Worm (Caenorhabditis elegans) whole organism, L2 larva: ENCODE measurements around the gene ZK643.6.
A peak's percentile ranks its signal among the peaks of the same experiment; 100 is the strongest.

Experiments
- C34F6.9 ChIP-seq: fragments of 150-350 bp; optimal IDR thresholded peaks from 2 replicates; lab custom pipeline; 2014; ENCODE audit warnings: missing biosample characterization, missing genetic modification characterization
- F13H6.1 ChIP-seq: sonication (generic microtip); optimal IDR thresholded peaks from 2 replicates; lab custom pipeline; 2016; ENCODE audit warnings: missing genetic modification characterization, missing compliant biosample characterization
- Y55F3AM.14 ChIP-seq: fragments of 200-800 bp; sonication (Bioruptor generic); optimal IDR thresholded peaks from 2 replicates; lab custom pipeline; 2018; ENCODE audit warnings: mild to moderate bottlenecking, missing genetic modification characterization, missing compliant biosample characterization
- alr-1 ChIP-seq: fragments of 150-350 bp; optimal IDR thresholded peaks from 2 replicates; lab custom pipeline; 2014; ENCODE audit warnings: missing biosample characterization, missing genetic modification characterization
- aly-2 ChIP-seq: fragments of 150-350 bp; optimal IDR thresholded peaks from 2 replicates; lab custom pipeline; 2014; ENCODE audit warnings: missing biosample characterization, missing genetic modification characterization
- ama-1 ChIP-seq: fragments of 150-350 bp; optimal IDR thresholded peaks from 2 replicates; lab custom pipeline; 2018; ENCODE audit warnings: inconsistent platforms
- blmp-1 ChIP-seq: sonication (generic microtip); optimal IDR thresholded peaks from 2 replicates; lab custom pipeline; 2017; ENCODE audit warnings: missing genetic modification characterization, mild to moderate bottlenecking, missing compliant biosample characterization, antibody characterized with exemption, moderate library complexity; ENCODE audit not compliant: insufficient read depth
- ceh-16 ChIP-seq: fragments of 150-350 bp; optimal IDR thresholded peaks from 2 replicates; lab custom pipeline; 2014; ENCODE audit warnings: missing biosample characterization, missing genetic modification characterization
- ceh-82 ChIP-seq: fragments of 150-350 bp; optimal IDR thresholded peaks from 2 replicates; lab custom pipeline; 2014; ENCODE audit warnings: missing biosample characterization, missing genetic modification characterization
- crh-2 ChIP-seq: sonication (generic microtip); optimal IDR thresholded peaks from 2 replicates; lab custom pipeline; 2017; ENCODE audit warnings: missing biosample characterization, missing genetic modification characterization
- dmd-4 ChIP-seq: sonication (generic microtip); optimal IDR thresholded peaks from 2 replicates; lab custom pipeline; 2017; ENCODE audit warnings: missing biosample characterization, missing genetic modification characterization
- egl-27 ChIP-seq: sonication (generic microtip); optimal IDR thresholded peaks from 3 replicates; lab custom pipeline; 2017; ENCODE audit warnings: missing biosample characterization, missing genetic modification reagents, missing genetic modification characterization
- elt-1 ChIP-seq: fragments of 150-350 bp; optimal IDR thresholded peaks from 2 replicates; lab custom pipeline; 2014; ENCODE audit warnings: missing biosample characterization, missing genetic modification characterization
- elt-3 ChIP-seq: sonication (generic microtip); optimal IDR thresholded peaks from 2 replicates; lab custom pipeline; 2017; ENCODE audit warnings: missing biosample characterization, missing genetic modification characterization
- fos-1 ChIP-seq: fragments of 150-350 bp; optimal IDR thresholded peaks from 2 replicates; lab custom pipeline; 2014; ENCODE audit warnings: missing biosample characterization, missing genetic modification characterization
- gmeb-1 ChIP-seq: fragments of 150-350 bp; optimal IDR thresholded peaks from 2 replicates; lab custom pipeline; 2014; ENCODE audit warnings: missing biosample characterization, missing genetic modification characterization
- lin-11 ChIP-seq: fragments of 150-350 bp; sonication (generic microtip); optimal IDR thresholded peaks from 2 replicates; lab custom pipeline; 2014; ENCODE audit warnings: missing biosample characterization, missing genetic modification characterization, inconsistent platforms, mixed read lengths
- lin-13 ChIP-seq: fragments of 150-350 bp; optimal IDR thresholded peaks from 2 replicates; lab custom pipeline; 2014; ENCODE audit warnings: missing biosample characterization, missing genetic modification reagents, missing genetic modification characterization
- lsy-2 ChIP-seq, 2 experiments: fragments of 150-350 bp in 1 of 2; sonication (generic microtip) in 1 of 2; optimal IDR thresholded peaks; 2 replicates each; lab custom pipeline; 2014 to 2017; ENCODE audit warnings: missing biosample characterization in 2 of 2, missing genetic modification characterization in 2 of 2
- mbf-1 ChIP-seq: sonication (generic microtip); optimal IDR thresholded peaks from 2 replicates; lab custom pipeline; 2017; ENCODE audit warnings: missing biosample characterization, missing genetic modification characterization
- mdl-1 ChIP-seq, 2 experiments: fragments of 150-350 bp in 1 of 2; sonication (generic microtip) in 1 of 2; optimal IDR thresholded peaks; 2 replicates each; lab custom pipeline; 2017; ENCODE audit warnings: missing biosample characterization in 2 of 2, missing genetic modification characterization in 2 of 2
- nhr-10 ChIP-seq: sonication (generic microtip); optimal IDR thresholded peaks from 2 replicates; lab custom pipeline; 2017; ENCODE audit warnings: missing biosample characterization, missing genetic modification characterization
- nhr-11 ChIP-seq: fragments of 150-350 bp; optimal IDR thresholded peaks from 2 replicates; lab custom pipeline; 2014; ENCODE audit warnings: missing biosample characterization, missing genetic modification characterization
- nhr-129 ChIP-seq: fragments of 150-350 bp; optimal IDR thresholded peaks from 2 replicates; lab custom pipeline; 2014; ENCODE audit warnings: missing biosample characterization, missing genetic modification characterization
- nhr-21 ChIP-seq: fragments of 150-350 bp; optimal IDR thresholded peaks from 2 replicates; lab custom pipeline; 2014; ENCODE audit warnings: missing biosample characterization, missing genetic modification characterization
- nhr-23 ChIP-seq: fragments of 150-350 bp; optimal IDR thresholded peaks from 2 replicates; lab custom pipeline; 2014; ENCODE audit warnings: missing biosample characterization, missing genetic modification reagents, missing genetic modification characterization
- nhr-237 ChIP-seq: fragments of 150-350 bp; optimal IDR thresholded peaks from 2 replicates; lab custom pipeline; 2014; ENCODE audit warnings: missing biosample characterization, missing genetic modification characterization
- nhr-25 ChIP-seq: fragments of 150-350 bp; sonication (generic microtip); optimal IDR thresholded peaks from 3 replicates; lab custom pipeline; 2014; ENCODE audit warnings: missing biosample characterization, missing genetic modification characterization
- nhr-6 ChIP-seq: fragments of 150-350 bp; optimal IDR thresholded peaks from 2 replicates; lab custom pipeline; 2014; ENCODE audit warnings: missing biosample characterization, missing genetic modification characterization
- nhr-77 ChIP-seq: fragments of 150-350 bp; optimal IDR thresholded peaks from 2 replicates; lab custom pipeline; 2014; ENCODE audit warnings: missing biosample characterization, missing genetic modification characterization
- peb-1 ChIP-seq: fragments of 150-350 bp; optimal IDR thresholded peaks from 2 replicates; lab custom pipeline; 2014; ENCODE audit warnings: missing biosample characterization, missing genetic modification characterization
- sem-4 ChIP-seq: fragments of 150-350 bp; optimal IDR thresholded peaks from 2 replicates; lab custom pipeline; 2014; ENCODE audit warnings: missing biosample characterization, missing genetic modification reagents, missing genetic modification characterization
- sma-3 ChIP-seq: sonication (generic microtip); optimal IDR thresholded peaks from 2 replicates; lab custom pipeline; 2016; ENCODE audit warnings: missing genetic modification reagents, missing genetic modification characterization, missing compliant biosample characterization
- sma-9 ChIP-seq, 2 experiments: fragments of 150-350 bp in 1 of 2; sonication (generic microtip) in 1 of 2; optimal IDR thresholded peaks; 2 replicates each; lab custom pipeline; 2014 to 2016; ENCODE audit warnings: missing genetic modification characterization in 2 of 2, mild to moderate bottlenecking in 1 of 2, missing biosample characterization in 1 of 2, missing compliant biosample characterization in 1 of 2, missing genetic modification reagents in 1 of 2, moderate library complexity in 1 of 2
- snpc-4 ChIP-seq: fragments of 150-350 bp; optimal IDR thresholded peaks from 2 replicates; lab custom pipeline; 2014; ENCODE audit warnings: missing biosample characterization, missing genetic modification characterization
- unc-39 ChIP-seq: fragments of 150-350 bp; optimal IDR thresholded peaks from 2 replicates; lab custom pipeline; 2014; ENCODE audit warnings: missing biosample characterization, missing genetic modification characterization
- unc-55 ChIP-seq: fragments of 150-350 bp; sonication (generic microtip); optimal IDR thresholded peaks from 3 replicates; lab custom pipeline; 2014; ENCODE audit warnings: missing biosample characterization, missing genetic modification reagents, missing genetic modification characterization
- unc-62 ChIP-seq: fragments of 150-350 bp; optimal IDR thresholded peaks from 2 replicates; lab custom pipeline; 2014; ENCODE audit warnings: missing biosample characterization, missing genetic modification reagents, missing genetic modification characterization
- zag-1 ChIP-seq: fragments of 150-350 bp; optimal IDR thresholded peaks from 2 replicates; lab custom pipeline; 2014; ENCODE audit warnings: missing biosample characterization, missing genetic modification characterization
- ztf-1 ChIP-seq: fragments of 200-800 bp; sonication (Bioruptor generic); conservative IDR thresholded peaks from 2 replicates; pipeline ENCODE4 v1.3.6; 2022; ENCODE audit warnings: missing genetic modification characterization, missing compliant biosample characterization
- ztf-11 ChIP-seq: sonication (generic microtip); optimal IDR thresholded peaks from 2 replicates; lab custom pipeline; 2017; ENCODE audit warnings: missing biosample characterization, missing genetic modification characterization
- ztf-4 ChIP-seq: fragments of 150-350 bp; optimal IDR thresholded peaks from 2 replicates; lab custom pipeline; 2014; ENCODE audit warnings: missing biosample characterization, missing genetic modification characterization

Gene ZK643.6

ce11 chrIII:8955536-8955935, 5.0 kb downstream of the ZK643.6 start:
- TF ChIP-seq ama-1 (lab: Kevin White, UChicago) (no peak), ceh-82 (no peak), nhr-237 (tag; lab: Kevin White, UChicago) (no peak), ceh-16 (no peak), unc-39 (no peak), elt-1 (no peak), unc-62 (GFP tag; lab: Kevin White, UChicago) (no peak), nhr-21 (tag; lab: Kevin White, UChicago) (no peak), ztf-4 (tag; lab: Kevin White, UChicago) (no peak), zag-1 (tag; lab: Kevin White, UChicago) (no peak)

- TF ChIP-seq ztf-11 (tag; lab: Kevin White, UChicago) (no peak), mdl-1 (tag; optimal IDR thresholded peaks at IDR 0.05; lab: Kevin White, UChicago) (no peak), elt-1 (no peak), unc-55 (GFP tag; lab: Kevin White, UChicago) (no peak), nhr-11 (no peak), peb-1 (tag; lab: Kevin White, UChicago) (no peak), ceh-16 (no peak), unc-62 (GFP tag; lab: Kevin White, UChicago) (no peak), sma-3 (GFP tag; lab: Kevin White, UChicago) (no peak), gmeb-1 (tag; lab: Kevin White, UChicago) (no peak), elt-3 (tag; lab: Kevin White, UChicago) (no peak), lin-13 (GFP tag; lab: Kevin White, UChicago) (no peak), nhr-10 (tag; lab: Kevin White, UChicago) (no peak), ztf-1 (GFP tag; lab: Robert Waterston, UW) (no peak), ztf-4 (tag; lab: Kevin White, UChicago) (no peak), lin-11 (no peak), alr-1 (tag; lab: Kevin White, UChicago) (no peak), zag-1 (tag; lab: Kevin White, UChicago) (no peak), lsy-2 (tag; optimal IDR thresholded peaks at IDR 0.05; lab: Kevin White, UChicago) (no peak), blmp-1 (tag; lab: Kevin White, UChicago) (no peak)
Measured at ce11 chrIII:8949147-8949546, 11.4 kb downstream of the ZK643.6 start.

- TF ChIP-seq fos-1 (tag; lab: Kevin White, UChicago) = no peak
- TF ChIP-seq peb-1 (tag; lab: Kevin White, UChicago) = no peak
- TF ChIP-seq sma-9 (GFP tag; optimal IDR thresholded peaks at IDR 0.05; lab: Kevin White, UChicago) = no peak
- TF ChIP-seq sma-9 (tag; optimal IDR thresholded peaks at IDR 0.05; lab: Kevin White, UChicago) = no peak
Measured at ce11 chrIII:8946285-8946684, 14.3 kb downstream of the ZK643.6 start.

ce11 chrIII:8944357-8944756, 16.2 kb downstream of the ZK643.6 start, which contains the start of gene dhrr-1:
Gene dhrr-1, plus strand, starts transcription at chrIII:8944657.
- TF ChIP-seq lin-13 (GFP tag; lab: Kevin White, UChicago) (no peak), ceh-82 (no peak), lsy-2 (tag; optimal IDR thresholded peaks at IDR 0.05; lab: Kevin White, UChicago) (no peak), nhr-6 (no peak), C34F6.9 (tag; lab: Kevin White, UChicago) (no peak), fos-1 (tag; lab: Kevin White, UChicago) (no peak), unc-62 (GFP tag; lab: Kevin White, UChicago) (no peak), nhr-21 (tag; lab: Kevin White, UChicago) (no peak)

- TF ChIP-seq unc-62 (GFP tag; lab: Kevin White, UChicago) (no peak), lin-13 (GFP tag; lab: Kevin White, UChicago) (peak; percentile 66), mbf-1 (tag; lab: Kevin White, UChicago) (no peak), lsy-2 (tag; optimal IDR thresholded peaks at IDR 0.05; lab: Kevin White, UChicago) (peak; percentile 63 to 70), ceh-82 (no peak), nhr-25 (tag; lab: Kevin White, UChicago) (no peak), crh-2 (tag; lab: Kevin White, UChicago) (peak; percentile 55), zag-1 (tag; lab: Kevin White, UChicago) (peak; percentile 25), nhr-10 (tag; lab: Kevin White, UChicago) (no peak), aly-2 (tag; lab: Kevin White, UChicago) (no peak), Y55F3AM.14 (GFP tag; lab: Kevin White, UChicago) (peak; percentile 45), sma-3 (GFP tag; lab: Kevin White, UChicago) (peak; percentile 68), elt-1 (no peak), sma-9 (GFP tag; optimal IDR thresholded peaks at IDR 0.05; lab: Kevin White, UChicago) (peak; percentile 83), sma-9 (tag; optimal IDR thresholded peaks at IDR 0.05; lab: Kevin White, UChicago) (no peak), nhr-21 (tag; lab: Kevin White, UChicago) (peak; percentile 63), ztf-4 (tag; lab: Kevin White, UChicago) (no peak), F13H6.1 (tag; lab: Kevin White, UChicago) (peak; percentile 60), gmeb-1 (tag; lab: Kevin White, UChicago) (peak; percentile 80), sem-4 (tag; lab: Kevin White, UChicago) (peak; percentile 40), C34F6.9 (tag; lab: Kevin White, UChicago) (peak; percentile 81), fos-1 (tag; lab: Kevin White, UChicago) (peak; percentile 88), snpc-4 (tag; lab: Kevin White, UChicago) (no peak), egl-27 (peak; percentile 29), nhr-129 (tag; lab: Kevin White, UChicago) (peak; percentile 85), nhr-77 (tag; lab: Kevin White, UChicago) (no peak), unc-55 (GFP tag; lab: Kevin White, UChicago) (peak; percentile 57), dmd-4 (tag; lab: Kevin White, UChicago) (no peak), nhr-23 (tag; lab: Kevin White, UChicago) (no peak), mdl-1 (tag; optimal IDR thresholded peaks at IDR 0.05; lab: Kevin White, UChicago) (peak in 1 of 2 experiments; percentile 17)
Measured at ce11 chrIII:8937571-8937970, 23.0 kb downstream of the ZK643.6 start.
